Worm (Caenorhabditis elegans): ENCODE measurements around the gene Y43H11AL.1.

- no peak for TF ChIP-seq pha-4 (tag; optimal IDR thresholded peaks at IDR 0.05)
- no peak for TF ChIP-seq snpc-4 (tag; optimal IDR thresholded peaks at IDR 0.05)
- no peak for TF ChIP-seq sem-2 (GFP tag; optimal IDR thresholded peaks at IDR 0.05)
- no peak for TF ChIP-seq mab-5 (tag; optimal IDR thresholded peaks at IDR 0.05)
- no peak for TF ChIP-seq nhr-12 (tag; optimal IDR thresholded peaks at IDR 0.05)
- TF ChIP-seq blmp-1 (tag; optimal IDR thresholded peaks at IDR 0.05) = no peak
- TF ChIP-seq hlh-1 (tag; optimal IDR thresholded peaks at IDR 0.05) = no peak
- no peak for TF ChIP-seq ces-1 (GFP tag; optimal IDR thresholded peaks at IDR 0.05)
- TF ChIP-seq unc-62 (GFP tag; optimal IDR thresholded peaks at IDR 0.05) = no peak
- TF ChIP-seq tbx-8 (GFP tag; optimal IDR thresholded peaks at IDR 0.05) = no peak
- TF ChIP-seq mls-2 (tag; optimal IDR thresholded peaks at IDR 0.05) = no peak
These were observed 31.5 kb upstream of the Y43H11AL.1 start, which contains the start of gene B0432.14 for ce11 chrII:264053-264452.

All from whole organism, mixed stage, embryonic.